Worm (Caenorhabditis elegans): Measurements from ENCODE around the gene K02A2.5.

DNA sequence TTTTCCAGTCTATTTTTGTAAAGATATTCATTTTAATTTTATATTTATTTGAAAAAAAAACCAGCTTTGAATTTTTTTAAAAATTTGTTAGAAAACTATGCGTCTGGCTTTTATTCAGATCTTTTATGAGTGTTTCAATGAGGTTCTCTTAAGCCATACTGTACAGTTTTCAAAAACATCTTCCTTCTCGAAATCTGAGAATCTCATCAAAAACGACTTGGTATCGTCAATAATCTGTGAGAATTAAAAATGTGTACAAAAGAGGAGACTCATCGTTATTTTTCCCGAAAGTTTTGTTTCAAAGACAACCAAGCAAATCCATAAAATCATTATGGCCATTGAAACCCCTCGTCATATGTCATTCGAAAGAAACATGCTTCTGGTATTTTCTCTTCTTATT, 47.4 kb upstream of the K02A2.5 start, which contains the start of gene D1022.2:
- no peak for TF ChIP-seq rpc-1 (optimal IDR thresholded peaks at IDR 0.05)
- TF ChIP-seq rpc-1 (tag; optimal IDR thresholded peaks at IDR 0.05): no peak
- TF ChIP-seq pbrm-1 (GFP tag; IDR thresholded peaks at IDR 0.05): no peak
- TF ChIP-seq F37B4.10 (GFP tag; IDR thresholded peaks at IDR 0.05): no peak
- TF ChIP-seq nfya-2 (GFP tag; IDR thresholded peaks at IDR 0.05): no peak
- TF ChIP-seq sptf-2 (GFP tag; optimal IDR thresholded peaks at IDR 0.05): no peak
- TF ChIP-seq egl-18 (GFP tag; IDR thresholded peaks at IDR 0.05): no peak
